Worm (Caenorhabditis elegans): ENCODE data around the gene T13A10.1.

DNA sequence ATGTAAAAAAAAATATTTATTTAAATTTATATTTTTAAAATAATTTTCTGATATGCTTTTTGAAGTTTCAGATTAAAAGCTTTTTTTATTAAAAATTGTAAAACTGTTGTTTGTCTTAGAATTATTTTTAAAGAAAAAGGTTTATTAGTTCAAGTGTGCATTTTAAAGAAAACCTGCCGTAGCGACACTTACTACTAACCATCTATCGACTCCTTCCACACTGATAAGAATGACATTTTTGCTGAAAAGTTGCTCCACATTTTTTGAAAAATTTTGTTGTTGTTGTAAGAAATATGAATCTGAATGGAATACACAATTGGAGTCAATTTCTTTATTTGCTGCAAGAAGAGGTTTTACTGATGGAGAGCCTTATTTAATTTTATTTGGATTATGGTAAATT is 47.9 kb upstream of the T13A10.1 start, which contains the start of gene C49A9.1:
- TF ChIP-seq ztf-11 (tag; optimal IDR thresholded peaks at IDR 0.05) = no peak
- TF ChIP-seq nhr-237 (tag; optimal IDR thresholded peaks at IDR 0.05) = no peak
- no peak for TF ChIP-seq sptf-1 (tag; optimal IDR thresholded peaks at IDR 0.05)
- no peak for TF ChIP-seq nhr-76 (tag; optimal IDR thresholded peaks at IDR 0.05)
- no peak for TF ChIP-seq pha-4 (tag; optimal IDR thresholded peaks at IDR 0.05)
- TF ChIP-seq cnd-1 (tag; optimal IDR thresholded peaks at IDR 0.05) = no peak

Measured in whole organism, mixed stage, embryonic.